Worm (Caenorhabditis elegans) whole organism, young adult: ENCODE measurements around the gene F54F2.14.

Source experiments
- B0261.1 ChIP-seq: sonication (generic microtip); optimal IDR thresholded peaks from 2 replicates; lab custom pipeline; 2016; ENCODE audit warnings: mild to moderate bottlenecking, missing genetic modification characterization, moderate library complexity, missing compliant biosample characterization
- F23B12.7 ChIP-seq: sonication (generic microtip); optimal IDR thresholded peaks from 2 replicates; lab custom pipeline; 2017; ENCODE audit warnings: missing genetic modification characterization, mild to moderate bottlenecking, missing compliant biosample characterization, antibody characterized with exemption, moderate library complexity; ENCODE audit not compliant: insufficient read depth
- F49E8.2 ChIP-seq: sonication (generic microtip); optimal IDR thresholded peaks from 3 replicates; lab custom pipeline; 2017; ENCODE audit warnings: missing genetic modification characterization, mild to moderate bottlenecking, missing compliant biosample characterization, antibody characterized with exemption, moderate library complexity; ENCODE audit not compliant: insufficient read depth
- F55B11.4 ChIP-seq: sonication (generic microtip); optimal IDR thresholded peaks from 2 replicates; lab custom pipeline; 2016; ENCODE audit warnings: missing compliant biosample characterization, missing genetic modification characterization, borderline replicate concordance; ENCODE audit not compliant: insufficient read depth
- K12H6.12 ChIP-seq: fragments of 200-800 bp; sonication (Bioruptor generic); optimal IDR thresholded peaks from 2 replicates; lab custom pipeline; 2018; ENCODE audit warnings: mild to moderate bottlenecking, missing genetic modification characterization, missing compliant biosample characterization
- ZK185.1 ChIP-seq: sonication (generic microtip); optimal IDR thresholded peaks from 2 replicates; lab custom pipeline; 2016; ENCODE audit warnings: mild to moderate bottlenecking, missing genetic modification characterization, missing compliant biosample characterization; ENCODE audit not compliant: poor library complexity, severe bottlenecking
- akir-1 ChIP-seq: fragments of 200-800 bp; sonication (Bioruptor generic); optimal IDR thresholded peaks from 2 replicates; lab custom pipeline; 2018; ENCODE audit warnings: mild to moderate bottlenecking, missing genetic modification characterization, moderate library complexity, missing compliant biosample characterization
- attf-3 ChIP-seq: fragments of 200-800 bp; sonication (Bioruptor generic); conservative IDR thresholded peaks from 2 replicates; pipeline ENCODE4 v1.3.6; 2022; ENCODE audit warnings: missing genetic modification reagents, missing genetic modification characterization, missing compliant biosample characterization
- attf-6 ChIP-seq: fragments of 200-800 bp; sonication (Bioruptor generic); IDR thresholded peaks from 2 replicates; pipeline ENCODE4 v1.3.6; 2022; ENCODE audit warnings: missing genetic modification reagents, missing genetic modification characterization, missing compliant biosample characterization
- dox-1 ChIP-seq: fragments of 200-800 bp; sonication (Bioruptor generic); IDR thresholded peaks from 2 replicates; pipeline ENCODE4 v1.3.6; 2022; ENCODE audit warnings: missing genetic modification reagents, missing genetic modification characterization, missing compliant biosample characterization
- egl-44 ChIP-seq: fragments of 200-800 bp; sonication (Bioruptor generic); IDR thresholded peaks from 2 replicates; pipeline ENCODE4 v1.3.6; 2022; ENCODE audit warnings: missing genetic modification reagents, missing genetic modification characterization, missing compliant biosample characterization
- lir-1 ChIP-seq: fragments of 200-800 bp; sonication (Bioruptor generic); conservative IDR thresholded peaks from 2 replicates; pipeline ENCODE4 v1.3.6; 2022; ENCODE audit warnings: missing genetic modification reagents, missing genetic modification characterization, missing compliant biosample characterization
- madf-10 ChIP-seq: sonication (generic microtip); optimal IDR thresholded peaks from 2 replicates; lab custom pipeline; 2016; ENCODE audit warnings: mild to moderate bottlenecking, missing genetic modification characterization, missing compliant biosample characterization
- nfya-1 ChIP-seq: sonication (generic microtip); optimal IDR thresholded peaks from 2 replicates; lab custom pipeline; 2017; ENCODE audit warnings: antibody characterized with exemption, missing compliant biosample characterization, missing genetic modification characterization, borderline replicate concordance; ENCODE audit not compliant: insufficient read depth
- nhr-179 ChIP-seq: sonication (generic microtip); optimal IDR thresholded peaks from 2 replicates; lab custom pipeline; 2016; ENCODE audit warnings: mild to moderate bottlenecking, missing genetic modification characterization, missing compliant biosample characterization
- nhr-90 ChIP-seq: sonication (generic microtip); optimal IDR thresholded peaks from 2 replicates; lab custom pipeline; 2016; ENCODE audit warnings: missing genotype, mild to moderate bottlenecking, missing genetic modification characterization, missing compliant biosample characterization
- repo-1 ChIP-seq: sonication (generic microtip); optimal IDR thresholded peaks from 2 replicates; lab custom pipeline; 2017; ENCODE audit warnings: mild to moderate bottlenecking, missing genetic modification characterization, missing compliant biosample characterization
- tbp1 ChIP-seq: fragments of 200-800 bp; sonication (Bioruptor generic); optimal IDR thresholded peaks from 2 replicates; lab custom pipeline; 2018; ENCODE audit warnings: mild to moderate bottlenecking, missing genetic modification characterization, missing compliant biosample characterization
- ztf-28 ChIP-seq: fragments of 200-800 bp; sonication (Bioruptor generic); IDR thresholded peaks from 2 replicates; pipeline ENCODE4 v1.3.6; 2022; ENCODE audit warnings: missing genetic modification reagents, missing genetic modification characterization, missing compliant biosample characterization

F54F2.14 gene

ce11 chrIII:8839813-8840212, 48.5 kb downstream of the F54F2.14 start:
- TF ChIP-seq madf-10 (tag; lab: Kevin White, UChicago) (no peak), tbp1 (no peak), egl-44 (GFP tag; lab: Robert Waterston, UW) (no peak), lir-1 (GFP tag; lab: Robert Waterston, UW) (no peak), repo-1 (tag; lab: Kevin White, UChicago) (no peak), ZK185.1 (no peak), B0261.1 (tag; lab: Kevin White, UChicago) (no peak), nfya-1 (no peak), F23B12.7 (tag; lab: Kevin White, UChicago) (no peak), attf-6 (GFP tag; lab: Robert Waterston, UW) (no peak), K12H6.12 (tag; lab: Kevin White, UChicago) (no peak), nhr-90 (tag; lab: Kevin White, UChicago) (no peak), attf-3 (no peak), F49E8.2 (no peak), F55B11.4 (tag; lab: Kevin White, UChicago) (no peak), nhr-179 (no peak), dox-1 (GFP tag; lab: Robert Waterston, UW) (no peak), ztf-28 (GFP tag; lab: Robert Waterston, UW) (no peak), akir-1 (no peak)
